Fruit fly (Drosophila melanogaster) Kc167 (cell line): Measurements from ENCODE around the gene CG7110.

ENCODE experiments used
- Myc ChIP-seq: fragments of >200 bp; optimal IDR thresholded peaks from 2 replicates; lab custom pipeline; 2017; ENCODE audit warnings: missing external identifiers
- Sin3A ChIP-seq: fragments of >200 bp; optimal IDR thresholded peaks from 2 replicates; lab custom pipeline; 2018; ENCODE audit warnings: missing external identifiers
- h ChIP-seq: fragments of >200 bp; optimal IDR thresholded peaks from 3 replicates; lab custom pipeline; 2018; ENCODE audit warnings: missing external identifiers
- insv ChIP-seq: fragments of >200 bp; optimal IDR thresholded peaks from 3 replicates; lab custom pipeline; 2018; ENCODE audit warnings: missing external identifiers
- psq ChIP-seq: fragments of >200 bp; optimal IDR thresholded peaks from 2 replicates; lab custom pipeline; 2017; ENCODE audit warnings: missing external identifiers
- ttk ChIP-seq: sonication (Bioruptor generic); optimal IDR thresholded peaks from 2 replicates; lab custom pipeline; 2017; ENCODE audit warnings: missing external identifiers

dm6 chr2L:13436791-13437190, 38.0 kb downstream of the CG7110 start:
- no peak for TF ChIP-seq Myc (lab: Kevin White, UChicago)
- TF ChIP-seq Sin3A (lab: Kevin White, UChicago): no peak
- no peak for TF ChIP-seq psq (lab: Kevin White, UChicago)
- no peak for TF ChIP-seq ttk (lab: Kevin White, UChicago)
- no peak for TF ChIP-seq h (lab: Kevin White, UChicago)
- no peak for TF ChIP-seq insv (lab: Kevin White, UChicago)
